Fruit fly (Drosophila melanogaster) whole organism, embryonic: ENCODE data around the gene CG34253.

Experiments used
- Antp ChIP-seq: fragments of 200-800 bp; sonication (Bioruptor generic); optimal IDR thresholded peaks from 3 replicates; lab custom pipeline; 2016; ENCODE audit warnings: missing biosample characterization, missing genetic modification characterization
- Bteb2 ChIP-seq: fragments of 200-800 bp; sonication (Bioruptor generic); optimal IDR thresholded peaks from 2 replicates; lab custom pipeline; 2016; ENCODE audit warnings: missing biosample characterization, missing genetic modification characterization
- CG10431 ChIP-seq: fragments of 200-800 bp; sonication (Bioruptor generic); optimal IDR thresholded peaks from 3 replicates; lab custom pipeline; 2018; ENCODE audit warnings: missing biosample characterization, mild to moderate bottlenecking, missing genetic modification characterization
- CG10565 ChIP-seq: fragments of 200-800 bp; sonication (Bioruptor generic); optimal IDR thresholded peaks from 3 replicates; lab custom pipeline; 2016; ENCODE audit warnings: missing biosample characterization, mild to moderate bottlenecking, missing genetic modification characterization
- CG12236 ChIP-seq: fragments of 200-800 bp; sonication (Bioruptor generic); optimal IDR thresholded peaks from 2 replicates; lab custom pipeline; 2016; ENCODE audit warnings: missing biosample characterization, missing genetic modification characterization
- CG15011 ChIP-seq: fragments of 200-800 bp; sonication (Bioruptor generic); optimal IDR thresholded peaks from 3 replicates; lab custom pipeline; 2018; ENCODE audit warnings: missing biosample characterization, mild to moderate bottlenecking, missing genetic modification characterization
- CG15601 ChIP-seq: fragments of 200-800 bp; sonication (Bioruptor generic); optimal IDR thresholded peaks from 3 replicates; lab custom pipeline; 2019; ENCODE audit warnings: missing biosample characterization, mild to moderate bottlenecking, missing genetic modification characterization, moderate library complexity
- CG1602 ChIP-seq: fragments of 200-800 bp; sonication (Bioruptor generic); optimal IDR thresholded peaks from 3 replicates; lab custom pipeline; 2016; ENCODE audit warnings: missing biosample characterization, missing genetic modification characterization
- CG18262 ChIP-seq: fragments of 200-800 bp; optimal IDR thresholded peaks from 3 replicates; lab custom pipeline; 2019; ENCODE audit warnings: missing biosample characterization, mild to moderate bottlenecking, missing genetic modification characterization, moderate library complexity
- CG18764 ChIP-seq: fragments of 200-800 bp; sonication (Bioruptor generic); optimal IDR thresholded peaks from 3 replicates; lab custom pipeline; 2016; ENCODE audit warnings: missing biosample characterization, missing genetic modification characterization
- CG2116 ChIP-seq: fragments of 200-800 bp; sonication (Bioruptor generic); optimal IDR thresholded peaks from 3 replicates; lab custom pipeline; 2018; ENCODE audit warnings: missing biosample characterization, mild to moderate bottlenecking, missing genetic modification characterization
- CG2202 ChIP-seq: fragments of 200-800 bp; sonication (Bioruptor generic); optimal IDR thresholded peaks from 2 replicates; lab custom pipeline; 2018; ENCODE audit warnings: missing biosample characterization, mild to moderate bottlenecking, missing genetic modification characterization
- CG32532 ChIP-seq: fragments of 200-800 bp; sonication (Bioruptor generic); IDR thresholded peaks from 2 replicates; pipeline ENCODE4 v1.3.6; 2022; ENCODE audit warnings: missing biosample characterization, missing genetic modification characterization
- CG33557 ChIP-seq: fragments of 200-800 bp; sonication (Bioruptor generic); optimal IDR thresholded peaks from 2 replicates; lab custom pipeline; 2019; ENCODE audit warnings: missing biosample characterization, mild to moderate bottlenecking, missing genetic modification characterization, moderate library complexity
- CG3407 ChIP-seq: fragments of 200-800 bp; sonication (Bioruptor generic); optimal IDR thresholded peaks from 2 replicates; lab custom pipeline; 2018; ENCODE audit warnings: missing biosample characterization, mild to moderate bottlenecking, missing genetic modification characterization
- CG3726 ChIP-seq: fragments of 200-800 bp; sonication (Bioruptor generic); IDR thresholded peaks from 3 replicates; pipeline ENCODE4, ENCODE4 v1.3.6; 2022; ENCODE audit warnings: missing biosample characterization, missing genetic modification characterization
- CG6791 ChIP-seq: fragments of 200-800 bp; sonication (Bioruptor generic); IDR thresholded peaks from 3 replicates; pipeline ENCODE4 v1.3.6; 2022; ENCODE audit warnings: missing biosample characterization, missing genetic modification characterization; ENCODE audit not compliant: partially characterized antibody
- CG7271 ChIP-seq: fragments of 200-800 bp; sonication (Bioruptor generic); optimal IDR thresholded peaks from 2 replicates; lab custom pipeline; 2018; ENCODE audit warnings: missing biosample characterization, mild to moderate bottlenecking, missing genetic modification characterization, moderate library complexity
- CG8290 ChIP-seq, 3 experiments: fragments of 200-800 bp; sonication (Bioruptor generic); optimal IDR thresholded peaks; 2 replicates each; lab custom pipeline; 2016 to 2019; ENCODE audit warnings: missing biosample characterization in 3 of 3, missing genetic modification characterization in 3 of 3, mild to moderate bottlenecking in 2 of 3, moderate library complexity in 1 of 3
- CHES-1-like ChIP-seq: fragments of 200-800 bp; sonication (Bioruptor generic); optimal IDR thresholded peaks from 2 replicates; lab custom pipeline; 2016; ENCODE audit warnings: missing biosample characterization, missing genetic modification characterization
- CoRest ChIP-seq: fragments of 200-800 bp; sonication (Bioruptor generic); optimal IDR thresholded peaks from 3 replicates; lab custom pipeline; 2018; ENCODE audit warnings: missing biosample characterization, mild to moderate bottlenecking, missing genetic modification characterization, moderate library complexity
- Dad ChIP-seq: fragments of 200-800 bp; sonication (Bioruptor generic); optimal IDR thresholded peaks from 3 replicates; lab custom pipeline; 2016; ENCODE audit warnings: missing biosample characterization, missing genetic modification characterization
- Dek ChIP-seq: fragments of 200-800 bp; sonication (Bioruptor generic); optimal IDR thresholded peaks from 3 replicates; lab custom pipeline; 2019; ENCODE audit warnings: missing biosample characterization, mild to moderate bottlenecking, missing genetic modification characterization, moderate library complexity
- Dfd ChIP-seq, 2 experiments: fragments of >200 bp; optimal IDR thresholded peaks; 2 replicates each; lab custom pipeline; 2017; ENCODE audit warnings: missing biosample characterization in 2 of 2, missing genetic modification characterization in 2 of 2
- Elba2 ChIP-seq: fragments of 200-800 bp; sonication (Bioruptor generic); optimal IDR thresholded peaks from 3 replicates; lab custom pipeline; 2016; ENCODE audit warnings: missing biosample characterization, missing genetic modification characterization
- Hr51 ChIP-seq, 2 experiments: fragments of 200-800 bp; sonication (Bioruptor generic); optimal IDR thresholded peaks; 2 replicates in 1 of 2; 3 replicates in 1 of 2; lab custom pipeline; 2016 to 2018; ENCODE audit warnings: missing biosample characterization in 2 of 2, missing genetic modification characterization in 2 of 2, mild to moderate bottlenecking in 1 of 2, moderate library complexity in 1 of 2
- NC2β ChIP-seq: fragments of 200-800 bp; sonication (Bioruptor generic); optimal IDR thresholded peaks from 2 replicates; lab custom pipeline; 2016; ENCODE audit warnings: missing biosample characterization, missing genetic modification characterization
- Opbp ChIP-seq: fragments of 200-800 bp; sonication (Bioruptor generic); IDR thresholded peaks from 3 replicates; pipeline ENCODE4 v1.3.6; 2022; ENCODE audit warnings: missing biosample characterization, missing genetic modification characterization; ENCODE audit not compliant: partially characterized antibody
- Ptx1 ChIP-seq: fragments of 200-800 bp; sonication (Bioruptor generic); IDR thresholded peaks from 2 replicates; pipeline ENCODE4 v1.3.6; 2022; ENCODE audit warnings: missing biosample characterization, missing genetic modification characterization
- Side ChIP-seq: fragments of 200-800 bp; sonication (Bioruptor generic); optimal IDR thresholded peaks from 2 replicates; lab custom pipeline; 2016; ENCODE audit warnings: missing biosample characterization, missing genetic modification characterization
- Ssrp ChIP-seq: fragments of 200-800 bp; sonication (Bioruptor generic); optimal IDR thresholded peaks from 2 replicates; lab custom pipeline; 2018; ENCODE audit warnings: missing biosample characterization, mild to moderate bottlenecking, missing genetic modification characterization, moderate library complexity
- aop ChIP-seq: fragments of 200-800 bp; sonication (Bioruptor generic); IDR thresholded peaks from 2 replicates; pipeline ENCODE4 v1.3.6; 2022; ENCODE audit warnings: missing biosample characterization, missing genetic modification characterization
- bigmax ChIP-seq: fragments of 200-800 bp; sonication (Bioruptor generic); optimal IDR thresholded peaks from 2 replicates; lab custom pipeline; 2018; ENCODE audit warnings: missing biosample characterization, mild to moderate bottlenecking, missing genetic modification characterization
- bowl ChIP-seq: fragments of 200-800 bp; sonication (Bioruptor generic); IDR thresholded peaks from 2 replicates; pipeline ENCODE4 v1.3.6; 2022; ENCODE audit warnings: missing biosample characterization, missing genetic modification characterization
- caup ChIP-seq: fragments of 200-800 bp; sonication (Bioruptor generic); optimal IDR thresholded peaks from 3 replicates; lab custom pipeline; 2017; ENCODE audit warnings: missing biosample characterization, mild to moderate bottlenecking, missing genetic modification characterization, moderate library complexity; ENCODE audit not compliant: severe bottlenecking
- disco-r ChIP-seq: fragments of 200-800 bp; sonication (Bioruptor generic); optimal IDR thresholded peaks from 2 replicates; lab custom pipeline; 2016; ENCODE audit warnings: missing biosample characterization, missing genetic modification characterization
- dm ChIP-seq: fragments of 200-800 bp; sonication (Bioruptor generic); optimal IDR thresholded peaks from 3 replicates; lab custom pipeline; 2016; ENCODE audit warnings: missing biosample characterization, missing genetic modification characterization
- emc ChIP-seq: fragments of 200-800 bp; sonication (Bioruptor generic); optimal IDR thresholded peaks from 2 replicates; lab custom pipeline; 2016; ENCODE audit warnings: missing biosample characterization, missing genetic modification characterization
- fru ChIP-seq: fragments of >200 bp; optimal IDR thresholded peaks from 2 replicates; lab custom pipeline; 2017
- gfzf ChIP-seq: fragments of 200-800 bp; sonication (Bioruptor generic); optimal IDR thresholded peaks from 2 replicates; lab custom pipeline; 2016; ENCODE audit warnings: missing biosample characterization, mild to moderate bottlenecking, missing genetic modification characterization, moderate library complexity
- grn ChIP-seq: fragments of 200-800 bp; sonication (Bioruptor generic); optimal IDR thresholded peaks from 3 replicates; lab custom pipeline; 2017; ENCODE audit warnings: missing biosample characterization, missing genetic modification characterization
- lmd ChIP-seq: fragments of 200-800 bp; sonication (Bioruptor generic); IDR thresholded peaks from 2 replicates; pipeline ENCODE4 v1.3.6; 2022; ENCODE audit warnings: missing biosample characterization, missing genetic modification characterization
- mam ChIP-seq: fragments of 200-800 bp; sonication (Bioruptor generic); optimal IDR thresholded peaks from 3 replicates; lab custom pipeline; 2016; ENCODE audit warnings: missing biosample characterization, missing genetic modification characterization
- nerfin-1 ChIP-seq: fragments of 200-800 bp; sonication (Bioruptor generic); optimal IDR thresholded peaks from 3 replicates; lab custom pipeline; 2019; ENCODE audit warnings: missing biosample characterization, mild to moderate bottlenecking, missing genetic modification characterization, moderate library complexity
- sc ChIP-seq, 3 experiments: fragments of >200 bp in 2 of 3; fragments of 200-800 bp in 1 of 3; sonication (Bioruptor generic) in 1 of 3; optimal IDR thresholded peaks; 2 replicates in 2 of 3; 3 replicates in 1 of 3; lab custom pipeline; 2017; ENCODE audit warnings: mild to moderate bottlenecking in 1 of 3, missing biosample characterization in 1 of 3, missing genetic modification characterization in 1 of 3, missing genetic modification reagents in 1 of 3
- sd ChIP-seq: fragments of 200-800 bp; sonication (Bioruptor generic); optimal IDR thresholded peaks from 3 replicates; lab custom pipeline; 2018; ENCODE audit warnings: missing biosample characterization, mild to moderate bottlenecking, missing genetic modification characterization, moderate library complexity
- slbo ChIP-seq: fragments of 200-800 bp; sonication (Bioruptor generic); IDR thresholded peaks from 2 replicates; pipeline ENCODE4 v1.3.6; 2022; ENCODE audit warnings: missing biosample characterization, missing genetic modification characterization
- sqz ChIP-seq: fragments of 200-800 bp; sonication (Bioruptor generic); optimal IDR thresholded peaks from 3 replicates; lab custom pipeline; 2018; ENCODE audit warnings: missing biosample characterization, mild to moderate bottlenecking, missing genetic modification characterization
- vnd ChIP-seq: fragments of 200-800 bp; sonication (Bioruptor generic); IDR thresholded peaks from 3 replicates; pipeline ENCODE4 v1.3.6; 2022; ENCODE audit warnings: missing biosample characterization, missing genetic modification characterization; ENCODE audit not compliant: partially characterized antibody
- vvl ChIP-seq: fragments of 200-800 bp; sonication (Bioruptor generic); IDR thresholded peaks from 2 replicates; pipeline ENCODE4 v1.3.6; 2022; ENCODE audit warnings: missing biosample characterization, missing genetic modification characterization
- yki ChIP-seq: fragments of >200 bp; optimal IDR thresholded peaks from 3 replicates; lab custom pipeline; 2018

CG34253 gene

DNA sequence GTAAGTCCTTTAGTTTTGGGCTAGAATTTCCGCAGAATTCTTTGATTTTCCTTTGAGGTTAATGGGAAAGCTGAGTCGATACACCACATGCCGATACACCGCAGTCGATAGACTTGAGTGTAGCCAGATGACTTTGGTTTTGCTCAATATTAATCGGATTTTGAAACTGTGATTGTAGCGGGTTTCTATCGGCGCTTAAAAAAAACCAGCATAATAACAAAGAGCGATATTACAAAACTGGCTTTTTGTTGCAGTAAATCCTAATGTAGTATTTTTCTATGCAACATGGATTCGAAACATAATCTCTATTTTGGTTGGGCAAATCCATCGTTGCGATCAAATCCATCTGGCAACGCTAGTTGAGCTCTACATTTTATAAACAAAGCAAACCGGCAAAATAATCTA is 22.3 kb upstream of the CG34253 start, which contains the start of the genes Polr3D and mus304 (continued):
- no peak for TF ChIP-seq CG15601 (tag; lab: Kevin White, UChicago)
- no peak for TF ChIP-seq Dad (GFP tag; lab: Kevin White, UChicago)
- TF ChIP-seq CG18262 (tag; lab: Kevin White, UChicago), result no peak
- no peak for TF ChIP-seq disco-r (GFP tag; lab: Kevin White, UChicago)
- TF ChIP-seq mam (GFP tag; lab: Kevin White, UChicago), result no peak
- peak; percentile 59 for TF ChIP-seq sd (tag; lab: Kevin White, UChicago)
- TF ChIP-seq vvl (GFP tag; lab: Robert Waterston, UW), result no peak
- TF ChIP-seq grn (GFP tag; lab: Kevin White, UChicago), result no peak
- TF ChIP-seq CG32532 (GFP tag; lab: Robert Waterston, UW), result no peak
- peak; percentile 93 for TF ChIP-seq bigmax
- peak; percentile 61; the same call in 2 of the 3 replicates for TF ChIP-seq CG6791 (GFP tag; lab: Robert Waterston, UW)
- no peak for TF ChIP-seq sc (optimal IDR thresholded peaks at IDR 0.05; lab: Kevin White, UChicago)
- TF ChIP-seq sc (GFP tag; optimal IDR thresholded peaks at IDR 0.05; lab: Kevin White, UChicago), result no peak
- no peak for TF ChIP-seq CG18764 (GFP tag; lab: Kevin White, UChicago)
- TF ChIP-seq Elba2 (GFP tag; lab: Kevin White, UChicago), result no peak
- no peak for TF ChIP-seq CG33557
- no peak for TF ChIP-seq CG3726 (GFP tag; lab: Robert Waterston, UW)
- peak; percentile 38 for TF ChIP-seq gfzf (GFP tag; lab: Kevin White, UChicago)
- TF ChIP-seq CoRest, result peak; percentile 50
- TF ChIP-seq Antp, result peak; percentile 21
- TF ChIP-seq CG15011 (GFP tag; lab: Kevin White, UChicago), result no peak
- TF ChIP-seq yki, result no peak
- no peak for TF ChIP-seq Ptx1 (GFP tag; lab: Robert Waterston, UW)
- TF ChIP-seq CHES-1-like (GFP tag; lab: Kevin White, UChicago), result peak; percentile 51
- no peak for TF ChIP-seq bowl (GFP tag; lab: Robert Waterston, UW)
- no peak for TF ChIP-seq Opbp
- no peak for TF ChIP-seq Dek (tag; lab: Kevin White, UChicago)
- TF ChIP-seq CG1602 (GFP tag; lab: Kevin White, UChicago), result no peak
- peak; percentile 85 for TF ChIP-seq CG2116
- TF ChIP-seq sqz (GFP tag; lab: Kevin White, UChicago), result no peak
- TF ChIP-seq lmd (GFP tag; lab: Robert Waterston, UW), result no peak
- TF ChIP-seq Side (GFP tag; lab: Kevin White, UChicago), result peak; percentile 6
- peak; percentile 62 for TF ChIP-seq dm (GFP tag; lab: Kevin White, UChicago)
- TF ChIP-seq NC2β (GFP tag; lab: Kevin White, UChicago), result peak; percentile 11
- TF ChIP-seq Ssrp, result no peak
- TF ChIP-seq CG2202 (tag; lab: Kevin White, UChicago), result no peak
- no peak for TF ChIP-seq aop
- TF ChIP-seq fru, result no peak
- TF ChIP-seq CG10565, result no peak
- no peak for TF ChIP-seq caup (GFP tag; lab: Kevin White, UChicago)
- TF ChIP-seq emc (GFP tag; lab: Kevin White, UChicago), result no peak
- peak in 1 of 2 experiments; percentile 3 for TF ChIP-seq Hr51 (GFP tag; optimal IDR thresholded peaks at IDR 0.05; lab: Kevin White, UChicago)
- TF ChIP-seq CG3407, result no peak
- TF ChIP-seq CG8290 (GFP tag; optimal IDR thresholded peaks at IDR 0.05; lab: Kevin White, UChicago), result no peak
- TF ChIP-seq CG8290 (tag; optimal IDR thresholded peaks at IDR 0.05; lab: Kevin White, UChicago), result no peak
- no peak for TF ChIP-seq CG10431
- no peak for TF ChIP-seq CG12236 (GFP tag; lab: Kevin White, UChicago)
- TF ChIP-seq vnd (GFP tag; lab: Robert Waterston, UW), result 0 out of 3 replicates have a peak, but pooled peaks have one; percentile 45
- no peak for TF ChIP-seq Dfd (GFP tag; optimal IDR thresholded peaks at IDR 0.05; lab: Kevin White, UChicago)
- peak; percentile 93 for TF ChIP-seq nerfin-1 (tag; lab: Kevin White, UChicago)
- TF ChIP-seq CG7271, result no peak
- TF ChIP-seq Bteb2 (GFP tag; lab: Kevin White, UChicago), result no peak
- no peak for TF ChIP-seq slbo (GFP tag; lab: Robert Waterston, UW)
